Fruit fly (Drosophila melanogaster) whole organism, embryonic: ENCODE results near the gene alphaTub84B.

ENCODE experiments used
- Abd-B ChIP-seq: fragments of 200-800 bp; sonication (Bioruptor generic); optimal IDR thresholded peaks from 2 replicates; lab custom pipeline; 2018; ENCODE audit warnings: missing biosample characterization, mild to moderate bottlenecking, missing genetic modification characterization, moderate library complexity
- C15 ChIP-seq: fragments of 200-800 bp; sonication (Bioruptor generic); IDR thresholded peaks from 3 replicates; pipeline ENCODE4 v1.3.6; 2022; ENCODE audit warnings: missing biosample characterization, missing genetic modification characterization
- CG1024 ChIP-seq: fragments of 200-800 bp; sonication (Bioruptor generic); IDR thresholded peaks from 2 replicates; pipeline ENCODE4 v1.3.6; 2022; ENCODE audit warnings: missing biosample characterization, missing genetic modification characterization
- CG11247 ChIP-seq: fragments of 200-800 bp; sonication (Bioruptor generic); IDR thresholded peaks from 2 replicates; pipeline ENCODE4 v1.3.6; 2022; ENCODE audit warnings: missing biosample characterization, missing genetic modification characterization
- CG12659 ChIP-seq: fragments of 200-800 bp; sonication (Bioruptor generic); optimal IDR thresholded peaks from 3 replicates; lab custom pipeline; 2017; ENCODE audit warnings: mild to moderate bottlenecking, missing biosample characterization, missing genetic modification reagents, missing genetic modification characterization
- CG14014 ChIP-seq: fragments of 200-800 bp; sonication (Bioruptor generic); IDR thresholded peaks from 2 replicates; pipeline ENCODE4 v1.3.6; 2022; ENCODE audit warnings: missing biosample characterization, missing genetic modification characterization
- CG1529 ChIP-seq: fragments of 200-800 bp; sonication (Bioruptor generic); optimal IDR thresholded peaks from 3 replicates; lab custom pipeline; 2018; ENCODE audit warnings: missing biosample characterization, missing genetic modification characterization
- CG17612 ChIP-seq: fragments of 200-800 bp; sonication (Bioruptor generic); IDR thresholded peaks from 2 replicates; pipeline ENCODE4 v1.3.6; 2022; ENCODE audit warnings: missing biosample characterization, missing genetic modification characterization
- CG2129 ChIP-seq: fragments of 200-800 bp; sonication (Bioruptor generic); IDR thresholded peaks from 2 replicates; pipeline ENCODE4 v1.3.6; 2022; ENCODE audit warnings: missing biosample characterization, missing genetic modification characterization; ENCODE audit not compliant: partially characterized antibody
- CG2199 ChIP-seq: fragments of 200-800 bp; sonication (Bioruptor generic); IDR thresholded peaks from 3 replicates; pipeline ENCODE4 v1.3.6; 2022; ENCODE audit warnings: missing biosample characterization, missing genetic modification characterization
- CG34422 ChIP-seq: fragments of 200-800 bp; sonication (Bioruptor generic); IDR thresholded peaks from 3 replicates; pipeline ENCODE4 v1.3.6; 2022; ENCODE audit warnings: missing biosample characterization, missing genetic modification characterization
- CG4328 ChIP-seq: fragments of 200-800 bp; sonication (Bioruptor generic); optimal IDR thresholded peaks from 3 replicates; lab custom pipeline; 2017; ENCODE audit warnings: missing biosample characterization, missing genetic modification reagents, missing genetic modification characterization
- CG43689 ChIP-seq: fragments of 200-800 bp; sonication (Bioruptor generic); IDR thresholded peaks from 2 replicates; pipeline ENCODE4 v1.3.6; 2022; ENCODE audit warnings: missing biosample characterization, missing genetic modification characterization
- CG6272 ChIP-seq: fragments of 200-800 bp; sonication (Bioruptor generic); IDR thresholded peaks from 2 replicates; pipeline ENCODE4 v1.3.6; 2022; ENCODE audit warnings: missing biosample characterization, missing genetic modification characterization
- CG7987 ChIP-seq: fragments of 200-800 bp; sonication (Bioruptor generic); optimal IDR thresholded peaks from 2 replicates; lab custom pipeline; 2018; ENCODE audit warnings: missing biosample characterization, mild to moderate bottlenecking, missing genetic modification characterization, moderate library complexity
- CG9727 ChIP-seq: fragments of 200-800 bp; sonication (Bioruptor generic); optimal IDR thresholded peaks from 3 replicates; lab custom pipeline; 2017; ENCODE audit warnings: missing biosample characterization, mild to moderate bottlenecking, missing genetic modification characterization
- CkIIα-i1 ChIP-seq: fragments of 200-800 bp; sonication (Bioruptor generic); IDR thresholded peaks from 2 replicates; pipeline ENCODE4 v1.3.6; 2022; ENCODE audit warnings: missing biosample characterization, missing genetic modification characterization
- Dek ChIP-seq: fragments of 200-800 bp; sonication (Bioruptor generic); optimal IDR thresholded peaks from 3 replicates; lab custom pipeline; 2019; ENCODE audit warnings: missing biosample characterization, mild to moderate bottlenecking, missing genetic modification characterization, moderate library complexity
- Dp ChIP-seq: fragments of 200-800 bp; sonication (Bioruptor generic); optimal IDR thresholded peaks from 2 replicates; lab custom pipeline; 2018; ENCODE audit warnings: missing biosample characterization, mild to moderate bottlenecking, missing genetic modification characterization, moderate library complexity
- E2f2 ChIP-seq: fragments of 200-800 bp; sonication (Bioruptor generic); IDR thresholded peaks from 2 replicates; pipeline ENCODE4 v1.3.6; 2022; ENCODE audit warnings: missing biosample characterization, missing genetic modification characterization
- Fer3 ChIP-seq: fragments of 200-800 bp; sonication (Bioruptor generic); optimal IDR thresholded peaks from 2 replicates; lab custom pipeline; 2018; ENCODE audit warnings: missing biosample characterization, mild to moderate bottlenecking, missing genetic modification characterization, moderate library complexity
- HLH4C ChIP-seq: fragments of 200-800 bp; sonication (Bioruptor generic); IDR thresholded peaks from 3 replicates; pipeline ENCODE4 v1.3.6; 2022; ENCODE audit warnings: missing biosample characterization, missing genetic modification characterization; ENCODE audit not compliant: partially characterized antibody
- Hand ChIP-seq: fragments of 200-800 bp; sonication (Bioruptor generic); optimal IDR thresholded peaks from 2 replicates; lab custom pipeline; 2017; ENCODE audit warnings: mild to moderate bottlenecking, missing biosample characterization, missing genetic modification reagents, missing genetic modification characterization
- Hmx ChIP-seq: fragments of 200-800 bp; sonication (Bioruptor generic); optimal IDR thresholded peaks from 2 replicates; lab custom pipeline; 2016; ENCODE audit warnings: missing biosample characterization, missing genetic modification characterization
- Hr3 ChIP-seq: fragments of 200-800 bp; sonication (Bioruptor generic); optimal IDR thresholded peaks from 3 replicates; lab custom pipeline; 2016; ENCODE audit warnings: missing biosample characterization, missing genetic modification characterization
- Hr51 ChIP-seq, 2 experiments: fragments of 200-800 bp; sonication (Bioruptor generic); optimal IDR thresholded peaks; 2 replicates in 1 of 2; 3 replicates in 1 of 2; lab custom pipeline; 2016 to 2018; ENCODE audit warnings: missing biosample characterization in 2 of 2, missing genetic modification characterization in 2 of 2, mild to moderate bottlenecking in 1 of 2, moderate library complexity in 1 of 2
- Neu2 ChIP-seq: fragments of 200-800 bp; sonication (Bioruptor generic); optimal IDR thresholded peaks from 3 replicates; lab custom pipeline; 2016; ENCODE audit warnings: missing biosample characterization, missing genetic modification characterization, borderline replicate concordance
- Nf-YC ChIP-seq: fragments of 200-800 bp; optimal IDR thresholded peaks from 3 replicates; lab custom pipeline; 2019; ENCODE audit warnings: missing biosample characterization, mild to moderate bottlenecking, missing genetic modification characterization, moderate library complexity
- Rx ChIP-seq: fragments of 200-800 bp; sonication (Bioruptor generic); IDR thresholded peaks from 2 replicates; pipeline ENCODE4 v1.3.6; 2022; ENCODE audit warnings: missing biosample characterization, missing genetic modification characterization
- Stat92E ChIP-seq, 3 experiments: fragments of >200 bp in 2 of 3; fragments of 200-800 bp in 1 of 3; sonication (Bioruptor generic) in 1 of 3; optimal IDR thresholded peaks; 2 replicates each; lab custom pipeline; 2017 to 2019; ENCODE audit warnings: missing biosample characterization in 3 of 3, missing genetic modification characterization in 3 of 3, mild to moderate bottlenecking in 1 of 3, moderate library complexity in 1 of 3
- Vsx1 ChIP-seq: fragments of 200-800 bp; sonication (Bioruptor generic); optimal IDR thresholded peaks from 2 replicates; lab custom pipeline; 2017; ENCODE audit warnings: missing biosample characterization, mild to moderate bottlenecking, missing genetic modification characterization, missing genetic modification reagents
- YL-1 ChIP-seq: fragments of 200-800 bp; sonication (Bioruptor generic); optimal IDR thresholded peaks from 3 replicates; lab custom pipeline; 2017; ENCODE audit warnings: missing biosample characterization, mild to moderate bottlenecking, missing genetic modification characterization
- ab ChIP-seq: fragments of 200-800 bp; sonication (Bioruptor generic); optimal IDR thresholded peaks from 2 replicates; lab custom pipeline; 2016; ENCODE audit warnings: missing biosample characterization, missing genetic modification characterization
- abd-A ChIP-seq: fragments of 200-800 bp; sonication (Bioruptor generic); optimal IDR thresholded peaks from 3 replicates; lab custom pipeline; 2019; ENCODE audit warnings: missing biosample characterization, mild to moderate bottlenecking, missing genetic modification characterization, moderate library complexity
- ara ChIP-seq: fragments of 200-800 bp; sonication (Bioruptor generic); IDR thresholded peaks from 2 replicates; pipeline ENCODE4 v1.3.6; 2022; ENCODE audit warnings: missing biosample characterization, missing genetic modification characterization
- br ChIP-seq: fragments of >200 bp; optimal IDR thresholded peaks from 2 replicates; lab custom pipeline; 2017
- croc ChIP-seq: fragments of 200-800 bp; sonication (Bioruptor generic); conservative IDR thresholded peaks from 3 replicates; pipeline ENCODE4 v1.3.6; 2022; ENCODE audit warnings: missing biosample characterization, missing genetic modification characterization
- dati ChIP-seq: fragments of 200-800 bp; sonication (Bioruptor generic); IDR thresholded peaks from 2 replicates; pipeline ENCODE4 v1.3.6; 2022; ENCODE audit warnings: missing biosample characterization, missing genetic modification characterization
- disco-r ChIP-seq: fragments of 200-800 bp; sonication (Bioruptor generic); optimal IDR thresholded peaks from 2 replicates; lab custom pipeline; 2016; ENCODE audit warnings: missing biosample characterization, missing genetic modification characterization
- esg ChIP-seq: fragments of 200-800 bp; sonication (Bioruptor generic); conservative IDR thresholded peaks from 2 replicates; pipeline ENCODE4 v1.3.6; 2022; ENCODE audit warnings: missing biosample characterization, missing genetic modification characterization
- ftz-f1 ChIP-seq: fragments of 200-800 bp; sonication (Bioruptor generic); optimal IDR thresholded peaks from 2 replicates; lab custom pipeline; 2016; ENCODE audit warnings: missing biosample characterization, missing genetic modification characterization
- maf-S ChIP-seq: fragments of 200-800 bp; sonication (Bioruptor generic); optimal IDR thresholded peaks from 2 replicates; lab custom pipeline; 2016; ENCODE audit warnings: missing biosample characterization, missing genetic modification characterization
- nerfin-1 ChIP-seq: fragments of 200-800 bp; sonication (Bioruptor generic); optimal IDR thresholded peaks from 3 replicates; lab custom pipeline; 2019; ENCODE audit warnings: missing biosample characterization, mild to moderate bottlenecking, missing genetic modification characterization, moderate library complexity
- ranshi ChIP-seq: fragments of 200-800 bp; sonication (Bioruptor generic); IDR thresholded peaks from 2 replicates; pipeline ENCODE4 v1.3.6; 2022; ENCODE audit warnings: missing biosample characterization, missing genetic modification characterization
- slp2 ChIP-seq: fragments of 200-800 bp; sonication (Bioruptor generic); optimal IDR thresholded peaks from 2 replicates; lab custom pipeline; 2016; ENCODE audit warnings: missing biosample characterization, missing genetic modification characterization
- sqz ChIP-seq: fragments of 200-800 bp; sonication (Bioruptor generic); optimal IDR thresholded peaks from 3 replicates; lab custom pipeline; 2018; ENCODE audit warnings: missing biosample characterization, mild to moderate bottlenecking, missing genetic modification characterization
- tll ChIP-seq, 2 experiments: fragments of 200-800 bp in 1 of 2; fragments of >200 bp in 1 of 2; sonication (Bioruptor generic) in 1 of 2; optimal IDR thresholded peaks; 2 replicates each; lab custom pipeline; 2017 to 2019; ENCODE audit warnings: missing biosample characterization in 2 of 2, missing genetic modification characterization in 2 of 2, mild to moderate bottlenecking in 1 of 2, moderate library complexity in 1 of 2
- toy ChIP-seq: fragments of 200-800 bp; sonication (Bioruptor generic); IDR thresholded peaks from 2 replicates; pipeline ENCODE4 v1.3.6; 2022; ENCODE audit warnings: missing biosample characterization, missing genetic modification characterization

Gene alphaTub84B

dm6 chr3R:7086377-7087200 lies at the start of gene alphaTub84B (continued):
- TF ChIP-seq CG17612 (GFP tag; lab: Robert Waterston, UW): no peak; the same call in 1 of the 2 replicates
- TF ChIP-seq tll (GFP tag; optimal IDR thresholded peaks at IDR 0.05; lab: Kevin White, UChicago): no peak
- TF ChIP-seq Stat92E (GFP tag; optimal IDR thresholded peaks at IDR 0.05; lab: Kevin White, UChicago): peak in 1 of 3 experiments; percentile 96
- peak; percentile 34 for TF ChIP-seq Hr3 (GFP tag; lab: Kevin White, UChicago)
- peak; percentile 30 for TF ChIP-seq slp2 (GFP tag; lab: Kevin White, UChicago)
- peak; percentile 28; the same call in 1 of the 3 replicates for TF ChIP-seq C15 (GFP tag; lab: Robert Waterston, UW)
- peak; percentile 33 for TF ChIP-seq E2f2 (GFP tag; lab: Robert Waterston, UW)
- peak; percentile 30; the same call in 1 of the 2 replicates for TF ChIP-seq CG14014 (GFP tag; lab: Robert Waterston, UW)
- peak; percentile 85; the same call in 2 of the 3 replicates for TF ChIP-seq CG2199 (GFP tag; lab: Robert Waterston, UW)
- peak; percentile 51 for TF ChIP-seq Neu2
- peak; percentile 75 for TF ChIP-seq ftz-f1
- peak; percentile 44; the same call in 1 of the 2 replicates for TF ChIP-seq ranshi (GFP tag; lab: Robert Waterston, UW)
- peak; percentile 20 to 83 for TF ChIP-seq Hr51 (GFP tag; optimal IDR thresholded peaks at IDR 0.05; lab: Kevin White, UChicago)
- TF ChIP-seq Abd-B (GFP tag; lab: Kevin White, UChicago): no peak
- TF ChIP-seq CG1529 (GFP tag; lab: Kevin White, UChicago): peak; percentile 34
- TF ChIP-seq abd-A (tag; lab: Kevin White, UChicago): peak; percentile 9
- peak; percentile 99 for TF ChIP-seq sqz (GFP tag; lab: Kevin White, UChicago)
- no peak for TF ChIP-seq CkIIα-i1 (GFP tag; lab: Robert Waterston, UW)
- no peak for TF ChIP-seq CG43689 (GFP tag; lab: Robert Waterston, UW)
- peak; percentile 54 for TF ChIP-seq Vsx1 (GFP tag; lab: Kevin White, UChicago)
- no peak; the same call in 1 of the 2 replicates for TF ChIP-seq CG1024
- peak; percentile 89 for TF ChIP-seq CG12659
- TF ChIP-seq CG34422 (GFP tag; lab: Robert Waterston, UW): peak; percentile 93
- TF ChIP-seq Dp (GFP tag; lab: Kevin White, UChicago): peak; percentile 35
- TF ChIP-seq croc (GFP tag; lab: Robert Waterston, UW): no peak
- TF ChIP-seq Hmx (GFP tag; lab: Kevin White, UChicago): no peak
- TF ChIP-seq Dek (tag; lab: Kevin White, UChicago): peak; percentile 64
- peak; percentile 90 for TF ChIP-seq nerfin-1 (tag; lab: Kevin White, UChicago)
- TF ChIP-seq CG2129 (GFP tag; lab: Robert Waterston, UW): no peak
- TF ChIP-seq CG9727: peak; percentile 58
- peak; percentile 55 for TF ChIP-seq disco-r
- peak; percentile 90 for TF ChIP-seq YL-1 (GFP tag; lab: Kevin White, UChicago)
- TF ChIP-seq CG11247 (GFP tag; lab: Robert Waterston, UW): peak; percentile 65
- no peak for TF ChIP-seq esg (GFP tag; lab: Robert Waterston, UW)
- peak; percentile 39; the same call in 1 of the 2 replicates for TF ChIP-seq CG6272 (GFP tag; lab: Robert Waterston, UW)
- TF ChIP-seq CG4328 (GFP tag; lab: Kevin White, UChicago): peak; percentile 61
- peak; percentile 51; the same call in 2 of the 3 replicates for TF ChIP-seq HLH4C (GFP tag; lab: Robert Waterston, UW)
- no peak for TF ChIP-seq toy (GFP tag; lab: Robert Waterston, UW)
- TF ChIP-seq br (lab: Kevin White, UChicago): no peak
- TF ChIP-seq Rx (GFP tag; lab: Robert Waterston, UW): peak; percentile 39
- no peak for TF ChIP-seq ab (GFP tag; lab: Kevin White, UChicago)
- TF ChIP-seq ara (GFP tag; lab: Robert Waterston, UW): peak; percentile 55; the same call in 1 of the 2 replicates
- peak; percentile 39 for TF ChIP-seq Hand (GFP tag; lab: Kevin White, UChicago)
- TF ChIP-seq Fer3 (tag; lab: Kevin White, UChicago): peak; percentile 57
- peak; percentile 85 for TF ChIP-seq CG7987
- TF ChIP-seq maf-S: peak; percentile 62
- peak; percentile 43 for TF ChIP-seq Nf-YC (tag; lab: Kevin White, UChicago)
- TF ChIP-seq dati: peak; percentile 49
